Worm (Caenorhabditis elegans) whole organism, L4 larva: ENCODE results near the gene fbxa-171.

Experiments used
- aly-2 ChIP-seq: sonication (generic microtip); optimal IDR thresholded peaks from 2 replicates; lab custom pipeline; 2018; ENCODE audit warnings: missing biosample characterization, missing genetic modification characterization
- fkh-10 ChIP-seq: fragments of 150-350 bp; optimal IDR thresholded peaks from 2 replicates; lab custom pipeline; 2014; ENCODE audit warnings: missing biosample characterization, missing genetic modification reagents, missing genetic modification characterization
- hlh-30 ChIP-seq: sonication (generic microtip); optimal IDR thresholded peaks from 2 replicates; lab custom pipeline; 2017; ENCODE audit warnings: antibody characterized with exemption, mild to moderate bottlenecking, missing genetic modification characterization, missing compliant biosample characterization; ENCODE audit not compliant: insufficient read depth
- lin-13 ChIP-seq: fragments of 150-350 bp; optimal IDR thresholded peaks from 2 replicates; lab custom pipeline; 2014; ENCODE audit warnings: missing biosample characterization, missing genetic modification reagents, missing genetic modification characterization
- nhr-41 ChIP-seq: fragments of 200-800 bp; sonication (Bioruptor generic); IDR thresholded peaks from 2 replicates; pipeline ENCODE4 v1.3.6; 2022; ENCODE audit warnings: missing genetic modification reagents, missing genetic modification characterization, missing compliant biosample characterization

DNA sequence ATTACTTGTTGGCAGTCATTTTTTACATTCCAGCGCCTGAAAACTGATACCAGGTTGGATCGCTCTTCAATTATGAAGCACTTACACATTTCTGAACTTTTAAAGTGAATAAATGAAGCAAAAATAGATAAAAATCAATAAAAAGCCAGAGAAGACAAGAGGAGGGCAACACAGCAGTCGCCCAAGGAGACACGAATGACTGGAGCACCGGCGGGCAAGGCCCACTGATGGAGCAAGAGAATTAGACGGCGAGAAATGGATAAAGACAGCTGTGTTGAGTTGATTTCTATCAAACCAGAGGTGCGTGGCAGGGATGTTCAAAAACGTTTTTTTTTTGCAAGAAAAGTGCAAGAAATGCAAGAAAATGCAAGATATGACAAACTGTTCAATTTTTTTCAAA, 26.5 kb downstream of the fbxa-171 start:
- TF ChIP-seq lin-13 (GFP tag; lab: Kevin White, UChicago) (no peak), fkh-10 (no peak), aly-2 (tag; lab: Kevin White, UChicago) (no peak), hlh-30 (no peak), nhr-41 (GFP tag; lab: Robert Waterston, UW) (no peak)
